Worm (Caenorhabditis elegans): Measurements from ENCODE around the gene ZK1248.5.
"Not testable (repeated sequence)": the region's sequence is repeated elsewhere in the genome, so short reads cannot be mapped to it uniquely, and the experiment has no call there.

ZK1248.5 gene

ce11 chrII:5804288-5804687 lies 6.0 kb upstream of the ZK1248.5 start:
- TF ChIP-seq fos-1 (tag; optimal IDR thresholded peaks at IDR 0.05) (peak; percentile 29), peb-1 (tag; optimal IDR thresholded peaks at IDR 0.05) (no peak)

ce11 chrII:5805303-5805702 lies 5.0 kb upstream of the ZK1248.5 start, which contains the start of gene K05F1.10:
Gene K05F1.10, minus strand, starts transcription at chrII:5805473.
- TF ChIP-seq nhr-129 (tag; optimal IDR thresholded peaks at IDR 0.05), result no peak
- TF ChIP-seq crh-2 (tag; optimal IDR thresholded peaks at IDR 0.05), result peak; percentile 17

ce11 chrII:5806563-5806962 lies 3.8 kb upstream of the ZK1248.5 start:
- TF ChIP-seq fos-1 (tag; optimal IDR thresholded peaks at IDR 0.05), result peak; percentile 80
- TF ChIP-seq R02D3.7 (tag; optimal IDR thresholded peaks at IDR 0.05), result no peak
- TF ChIP-seq peb-1 (tag; optimal IDR thresholded peaks at IDR 0.05), result no peak
- no peak for TF ChIP-seq nhr-6 (tag; optimal IDR thresholded peaks at IDR 0.05)
- no peak for TF ChIP-seq mbf-1 (tag; optimal IDR thresholded peaks at IDR 0.05)
- TF ChIP-seq gmeb-1 (tag; optimal IDR thresholded peaks at IDR 0.05), result peak; percentile 10
- TF ChIP-seq crh-2 (tag; optimal IDR thresholded peaks at IDR 0.05), result peak; percentile 17
- TF ChIP-seq ceh-82 (tag; optimal IDR thresholded peaks at IDR 0.05), result no peak
- no peak for TF ChIP-seq zag-1 (tag; optimal IDR thresholded peaks at IDR 0.05)
- TF ChIP-seq aly-2 (tag; optimal IDR thresholded peaks at IDR 0.05), result no peak
- no peak for TF ChIP-seq lin-13 (GFP tag; optimal IDR thresholded peaks at IDR 0.05)

- TF ChIP-seq fos-1, alr-1, lin-11 (tag; optimal IDR thresholded peaks at IDR 0.05): not testable (repeated sequence)
These were observed 5.1 kb downstream of the ZK1248.5 start, which contains the start of gene wago-5 for ce11 chrII:5815382-5815781. Gene wago-5, minus strand, starts transcription at chrII:5815482.

- TF ChIP-seq mab-5 (tag; optimal IDR thresholded peaks at IDR 0.05), result no peak
- TF ChIP-seq unc-55 (GFP tag; optimal IDR thresholded peaks at IDR 0.05), result no peak
- no peak for TF ChIP-seq ama-1 (optimal IDR thresholded peaks at IDR 0.05)
- no peak for TF ChIP-seq lsy-2 (tag; optimal IDR thresholded peaks at IDR 0.05)
- TF ChIP-seq snpc-4 (tag; optimal IDR thresholded peaks at IDR 0.05), result no peak
- no peak for TF ChIP-seq ZK546.5 (tag; optimal IDR thresholded peaks at IDR 0.05)
- no peak for TF ChIP-seq ceh-82 (tag; optimal IDR thresholded peaks at IDR 0.05)
- no peak for TF ChIP-seq nhr-12 (tag; optimal IDR thresholded peaks at IDR 0.05)
- no peak for TF ChIP-seq mbf-1 (tag; optimal IDR thresholded peaks at IDR 0.05)
These were observed 6.0 kb downstream of the ZK1248.5 start, which contains the start of gene ZK1248.20 for ce11 chrII:5816346-5816745. Gene ZK1248.20, plus strand, starts transcription at chrII:5816646.

ce11 chrII:5818298-5818697 lies 8.0 kb downstream of the ZK1248.5 start, which contains the start of gene ZK1248.4:
Gene ZK1248.4, plus strand, starts transcription at chrII:5818598.
- TF ChIP-seq nhr-11 (tag; optimal IDR thresholded peaks at IDR 0.05) (no peak), F13H6.1 (tag; optimal IDR thresholded peaks at IDR 0.05) (no peak), gmeb-1 (tag; optimal IDR thresholded peaks at IDR 0.05) (no peak), sem-4 (tag; optimal IDR thresholded peaks at IDR 0.05) (no peak), lin-39 (tag; optimal IDR thresholded peaks at IDR 0.05) (no peak), ama-1 (optimal IDR thresholded peaks at IDR 0.05) (no peak), nhr-6 (tag; optimal IDR thresholded peaks at IDR 0.05) (no peak), ztf-1 (GFP tag; conservative IDR thresholded peaks at IDR 0.05) (no peak), ZK546.5 (tag; optimal IDR thresholded peaks at IDR 0.05) (no peak), unc-62 (GFP tag; optimal IDR thresholded peaks at IDR 0.05) (no peak)

ce11 chrII:5819655-5820054 lies 9.3 kb downstream of the ZK1248.5 start:
- peak; percentile 12 for TF ChIP-seq sma-9 (GFP tag; optimal IDR thresholded peaks at IDR 0.05)
- no peak for TF ChIP-seq sma-9 (tag; optimal IDR thresholded peaks at IDR 0.05)
- TF ChIP-seq sma-3 (GFP tag; optimal IDR thresholded peaks at IDR 0.05), result peak; percentile 16
- TF ChIP-seq nhr-10 (tag; optimal IDR thresholded peaks at IDR 0.05), result no peak
- TF ChIP-seq nhr-129 (tag; optimal IDR thresholded peaks at IDR 0.05), result no peak
- TF ChIP-seq crh-2 (tag; optimal IDR thresholded peaks at IDR 0.05), result no peak
- TF ChIP-seq blmp-1 (tag; optimal IDR thresholded peaks at IDR 0.05; ENCODE audit: insufficient read depth), result no peak
- no peak for TF ChIP-seq lin-13 (GFP tag; optimal IDR thresholded peaks at IDR 0.05)
- TF ChIP-seq unc-55 (GFP tag; optimal IDR thresholded peaks at IDR 0.05), result peak; percentile 71
- TF ChIP-seq mab-5 (tag; optimal IDR thresholded peaks at IDR 0.05), result no peak
- no peak for TF ChIP-seq peb-1 (tag; optimal IDR thresholded peaks at IDR 0.05)
- TF ChIP-seq zag-1 (tag; optimal IDR thresholded peaks at IDR 0.05), result no peak
- TF ChIP-seq R02D3.7 (tag; optimal IDR thresholded peaks at IDR 0.05), result no peak
- TF ChIP-seq C34F6.9 (tag; optimal IDR thresholded peaks at IDR 0.05), result no peak
- no peak for TF ChIP-seq ztf-4 (tag; optimal IDR thresholded peaks at IDR 0.05)
- TF ChIP-seq nhr-23 (tag; optimal IDR thresholded peaks at IDR 0.05), result no peak
- TF ChIP-seq snpc-4 (tag; optimal IDR thresholded peaks at IDR 0.05), result no peak
- TF ChIP-seq nhr-11 (tag; optimal IDR thresholded peaks at IDR 0.05), result no peak
- TF ChIP-seq unc-62 (GFP tag; optimal IDR thresholded peaks at IDR 0.05), result no peak

Data from whole organism, L2 larva.